Worm (Caenorhabditis elegans): ENCODE measurements around the gene twk-17.

twk-17 gene

DNA sequence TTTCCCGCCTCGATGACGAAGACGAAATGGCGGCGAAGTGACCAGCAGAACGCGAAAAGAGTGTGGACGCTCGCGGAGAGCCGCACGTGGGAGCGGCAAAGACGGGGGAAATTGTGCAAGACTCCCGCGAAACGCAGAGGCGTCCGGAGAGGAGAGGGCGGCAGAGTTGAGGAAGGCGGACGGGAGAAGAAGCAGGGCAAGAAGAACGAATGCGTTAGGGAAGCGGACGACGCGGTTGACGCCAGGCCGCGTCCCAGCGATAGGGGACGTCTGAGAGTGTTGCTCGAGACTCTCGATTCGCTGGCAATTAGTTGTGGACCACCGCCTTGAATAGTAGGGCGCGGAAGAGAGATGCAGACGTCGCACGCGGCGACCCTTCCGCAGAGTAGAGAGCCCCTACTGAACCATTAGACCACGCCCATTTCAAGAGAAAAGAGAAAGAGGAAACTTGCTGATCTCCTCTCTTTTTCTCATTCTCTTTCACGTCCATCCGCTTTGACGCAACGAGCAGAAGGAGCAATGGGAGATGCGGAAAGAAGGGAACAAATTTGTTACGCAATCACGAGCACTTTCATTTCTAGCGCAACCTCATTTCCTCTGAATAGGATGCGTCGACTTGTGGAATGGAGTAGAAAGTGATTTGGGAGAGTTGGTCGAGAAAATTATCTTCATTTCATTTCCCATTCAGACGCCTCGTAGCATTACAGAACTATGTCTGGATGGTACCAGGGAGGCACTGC lies 43.5 kb upstream of the twk-17 start (continued):
- TF ChIP-seq zip-2 (tag; optimal IDR thresholded peaks at IDR 0.05) (no peak), nhr-237 (tag; optimal IDR thresholded peaks at IDR 0.05) (no peak), dpl-1 (GFP tag; optimal IDR thresholded peaks at IDR 0.05) (no peak), ceh-62 (tag; optimal IDR thresholded peaks at IDR 0.05) (no peak), saeg-2 (GFP tag; IDR thresholded peaks at IDR 0.05) (no peak), rbr-2 (tag; optimal IDR thresholded peaks at IDR 0.05) (no peak), madf-9 (GFP tag; conservative IDR thresholded peaks at IDR 0.05) (peak; percentile 54; the same call in 1 of the 2 replicates), ZK337.2 (GFP tag; IDR thresholded peaks at IDR 0.05) (no peak), gei-8 (GFP tag; optimal IDR thresholded peaks at IDR 0.05) (no peak), ama-1 (optimal IDR thresholded peaks at IDR 0.05) (no peak)

DNA sequence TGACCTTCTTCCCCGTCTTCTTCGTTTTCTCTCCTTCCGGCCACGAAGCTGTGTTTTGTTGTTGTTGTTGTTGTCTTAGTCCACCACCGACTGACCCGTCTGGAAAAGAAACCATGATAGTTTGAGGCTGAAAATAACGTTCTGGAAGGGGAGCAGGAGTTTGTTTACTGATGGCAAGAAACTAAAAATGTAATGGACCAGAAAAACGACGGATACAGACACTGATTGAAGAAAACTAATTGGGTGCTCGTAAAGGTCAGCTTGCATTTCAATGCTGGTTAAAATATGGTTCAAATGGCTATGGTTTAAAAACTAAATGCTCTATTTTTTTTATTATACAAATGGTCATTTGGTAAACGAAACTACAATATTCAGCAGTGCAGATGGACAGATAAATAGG lies 37.4 kb upstream of the twk-17 start, which contains the start of gene F26A10.2:
F26A10.2 (minus strand) TSS at position 101 of the 400 bp plus-strand sequence.
- TF ChIP-seq unc-39 (tag; optimal IDR thresholded peaks at IDR 0.05), result no peak
- TF ChIP-seq daf-12 (tag; optimal IDR thresholded peaks at IDR 0.05), result no peak
- no peak for TF ChIP-seq lsy-2 (tag; optimal IDR thresholded peaks at IDR 0.05)
- TF ChIP-seq zfp-3 (GFP tag; conservative IDR thresholded peaks at IDR 0.05), result no peak
- TF ChIP-seq zfp-2 (tag; optimal IDR thresholded peaks at IDR 0.05), result no peak
- TF ChIP-seq madf-9 (GFP tag; conservative IDR thresholded peaks at IDR 0.05), result no peak
- TF ChIP-seq tag-97 (GFP tag; IDR thresholded peaks at IDR 0.05), result no peak
- no peak for TF ChIP-seq set-16 (GFP tag; IDR thresholded peaks at IDR 0.05)
- TF ChIP-seq dmd-9 (GFP tag; IDR thresholded peaks at IDR 0.05), result no peak
- no peak for TF ChIP-seq ztf-11 (tag; optimal IDR thresholded peaks at IDR 0.05)

DNA sequence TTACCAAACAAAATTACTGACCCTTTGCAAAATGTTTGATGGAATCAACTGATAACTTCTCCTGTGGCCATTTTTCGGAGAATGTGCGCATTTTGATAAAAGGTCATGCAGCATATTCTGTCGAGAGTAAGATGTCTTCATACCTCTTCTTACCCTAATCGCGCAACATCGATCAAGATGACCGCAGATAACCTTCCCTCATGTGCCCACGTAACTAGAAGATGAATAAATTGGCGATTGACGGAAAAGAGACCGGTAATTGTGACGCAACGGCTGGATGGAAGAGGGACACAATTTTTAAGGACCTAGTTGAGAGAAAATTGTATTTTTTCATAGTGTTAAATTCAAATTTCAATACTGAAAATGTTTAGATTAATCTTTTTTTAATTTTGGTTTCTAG lies 32.9 kb upstream of the twk-17 start:
- TF ChIP-seq arid-1 (GFP tag; conservative IDR thresholded peaks at IDR 0.05) (no peak), hmg-1.1 (GFP tag; IDR thresholded peaks at IDR 0.05) (no peak), lin-13 (GFP tag; optimal IDR thresholded peaks at IDR 0.05) (no peak), hlh-30 (tag; optimal IDR thresholded peaks at IDR 0.05; ENCODE audit: insufficient read depth) (no peak), mdl-1 (tag; optimal IDR thresholded peaks at IDR 0.05) (no peak), sdz-12 (GFP tag; optimal IDR thresholded peaks at IDR 0.05) (no peak), lin-38 (GFP tag; IDR thresholded peaks at IDR 0.05) (no peak), Y105C5A.15 (GFP tag; IDR thresholded peaks at IDR 0.05) (no peak), egl-43 (GFP tag; IDR thresholded peaks at IDR 0.05) (no peak)

DNA sequence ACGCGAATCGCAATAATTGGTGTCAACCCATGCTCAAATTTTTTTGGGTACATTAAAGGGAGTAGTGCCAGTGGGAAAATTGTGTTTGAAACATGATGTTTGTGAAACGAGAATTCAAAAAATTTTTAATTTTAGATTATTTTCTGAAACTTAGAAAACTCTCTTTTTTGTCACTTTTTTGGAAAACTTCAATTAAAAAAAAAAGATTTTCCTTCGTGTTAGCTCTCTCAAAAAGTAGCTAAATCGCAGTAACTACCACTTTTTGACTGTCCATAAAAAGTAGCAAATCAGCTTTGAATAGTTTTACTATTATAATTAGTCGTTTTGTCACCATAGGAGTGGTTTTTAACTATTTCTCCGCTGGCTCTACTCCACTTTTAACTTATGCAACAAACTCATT lies 32.5 kb upstream of the twk-17 start:
- TF ChIP-seq aha-1 (tag) (peak; percentile 91), nhr-6 (tag; optimal IDR thresholded peaks at IDR 0.05) (no peak)

DNA sequence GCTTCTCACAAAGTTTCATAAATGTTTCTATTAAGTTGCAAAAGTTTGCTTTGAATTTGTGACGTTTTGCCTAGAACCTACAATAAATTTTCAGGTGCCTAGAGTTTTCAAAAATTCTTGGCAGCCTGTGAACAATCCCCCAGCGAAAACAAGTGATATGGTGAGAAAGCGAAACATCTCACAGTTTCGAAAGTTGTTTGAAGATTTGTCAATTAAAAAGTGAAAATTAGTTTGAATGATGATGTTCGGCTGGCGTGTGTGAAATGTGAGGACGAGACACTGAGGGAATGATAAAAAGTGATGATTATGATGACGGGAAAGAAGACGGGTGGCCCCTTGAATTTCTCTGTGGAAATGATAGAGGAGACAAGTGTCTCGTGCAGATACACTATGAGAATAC lies 30.9 kb upstream of the twk-17 start:
- TF ChIP-seq mdl-1 (tag; optimal IDR thresholded peaks at IDR 0.05) (no peak), aha-1 (tag) (peak; percentile 50), ceh-44 (GFP tag; IDR thresholded peaks at IDR 0.05) (no peak), dmd-8 (GFP tag; IDR thresholded peaks at IDR 0.05) (no peak), unc-62 (GFP tag; optimal IDR thresholded peaks at IDR 0.05 in 1 of 2) (peak in 1 of 2 experiments; percentile 58), unc-62 (tag; optimal IDR thresholded peaks at IDR 0.05) (no peak), mes-2 (tag; optimal IDR thresholded peaks at IDR 0.05; ENCODE audit: poor library complexity, severe bottlenecking) (no peak), vab-7 (GFP tag; IDR thresholded peaks at IDR 0.05) (no peak), nhr-48 (tag; optimal IDR thresholded peaks at IDR 0.05) (no peak), mep-1 (tag; optimal IDR thresholded peaks at IDR 0.05) (no peak), hlh-30 (tag; optimal IDR thresholded peaks at IDR 0.05; ENCODE audit: insufficient read depth) (peak; percentile 47), lin-38 (GFP tag; IDR thresholded peaks at IDR 0.05) (no peak), spr-3 (GFP tag; optimal IDR thresholded peaks at IDR 0.05) (no peak), cey-2 (tag; optimal IDR thresholded peaks at IDR 0.05; ENCODE audit: borderline replicate concordance, insufficient read depth) (no peak)

Measured in whole organism, L4 larva.